Fruit fly (Drosophila melanogaster) whole organism, embryonic: Measurements from ENCODE around the gene CG11562.
A peak's percentile ranks its signal among the peaks of the same experiment; 100 is the strongest.

ENCODE experiments used
- Bdp1 ChIP-seq: fragments of 200-800 bp; sonication (Bioruptor generic); optimal IDR thresholded peaks from 3 replicates; lab custom pipeline; 2016; ENCODE audit warnings: missing biosample characterization, missing genetic modification characterization
- Blimp-1 ChIP-seq: fragments of 200-800 bp; sonication (Bioruptor generic); optimal IDR thresholded peaks from 3 replicates; lab custom pipeline; 2018; ENCODE audit warnings: missing biosample characterization, missing genetic modification characterization, mild to moderate bottlenecking, moderate library complexity, missing genetic modification reagents
- C15 ChIP-seq: fragments of 200-800 bp; sonication (Bioruptor generic); IDR thresholded peaks from 3 replicates; pipeline ENCODE4 v1.3.6; 2022; ENCODE audit warnings: missing biosample characterization, missing genetic modification characterization
- CG12391 ChIP-seq: fragments of 200-800 bp; sonication (Bioruptor generic); optimal IDR thresholded peaks from 3 replicates; lab custom pipeline; 2018; ENCODE audit warnings: missing biosample characterization, mild to moderate bottlenecking, missing genetic modification characterization, moderate library complexity
- CG12769 ChIP-seq: fragments of 200-800 bp; sonication (Bioruptor generic); optimal IDR thresholded peaks from 2 replicates; lab custom pipeline; 2019; ENCODE audit warnings: missing biosample characterization, mild to moderate bottlenecking, missing genetic modification characterization, moderate library complexity
- CG13296 ChIP-seq: fragments of 200-800 bp; sonication (Bioruptor generic); optimal IDR thresholded peaks from 3 replicates; lab custom pipeline; 2018; ENCODE audit warnings: missing biosample characterization, mild to moderate bottlenecking, missing genetic modification characterization
- CG13424 ChIP-seq: fragments of 200-800 bp; sonication (Bioruptor generic); optimal IDR thresholded peaks from 2 replicates; lab custom pipeline; 2019; ENCODE audit warnings: missing biosample characterization, mild to moderate bottlenecking, missing genetic modification characterization, moderate library complexity
- CG14441 ChIP-seq: fragments of 200-800 bp; sonication (Bioruptor generic); IDR thresholded peaks from 2 replicates; pipeline ENCODE4 v1.3.6; 2022; ENCODE audit warnings: missing biosample characterization, missing genetic modification characterization
- CG15073 ChIP-seq: fragments of 200-800 bp; sonication (Bioruptor generic); optimal IDR thresholded peaks from 2 replicates; lab custom pipeline; 2016; ENCODE audit warnings: missing biosample characterization, missing genetic modification characterization
- CG1603 ChIP-seq: fragments of 200-800 bp; sonication (Bioruptor generic); optimal IDR thresholded peaks from 2 replicates; lab custom pipeline; 2019; ENCODE audit warnings: missing biosample characterization, mild to moderate bottlenecking, missing genetic modification characterization, moderate library complexity
- CG1647 ChIP-seq: fragments of 200-800 bp; sonication (Bioruptor generic); optimal IDR thresholded peaks from 3 replicates; lab custom pipeline; 2016; ENCODE audit warnings: missing biosample characterization, missing genetic modification characterization
- CG17802 ChIP-seq: fragments of 200-800 bp; sonication (Bioruptor generic); optimal IDR thresholded peaks from 2 replicates; lab custom pipeline; 2018; ENCODE audit warnings: missing biosample characterization, mild to moderate bottlenecking, missing genetic modification characterization, moderate library complexity
- CG18011 ChIP-seq: fragments of 200-800 bp; sonication (Bioruptor generic); optimal IDR thresholded peaks from 2 replicates; lab custom pipeline; 2017; ENCODE audit warnings: missing biosample characterization, missing genetic modification characterization, mild to moderate bottlenecking, moderate library complexity, missing genotype
- CG3847 ChIP-seq: fragments of 200-800 bp; sonication (Bioruptor generic); IDR thresholded peaks from 2 replicates; pipeline ENCODE4 v1.3.6; 2022; ENCODE audit warnings: missing biosample characterization, missing genetic modification characterization
- CG4360 ChIP-seq: fragments of 200-800 bp; sonication (Bioruptor generic); IDR thresholded peaks from 2 replicates; pipeline ENCODE4 v1.3.6; 2022; ENCODE audit warnings: missing biosample characterization, missing genetic modification characterization
- CG7372 ChIP-seq: fragments of 200-800 bp; sonication (Bioruptor generic); IDR thresholded peaks from 2 replicates; pipeline ENCODE4 v1.3.6; 2022; ENCODE audit warnings: missing biosample characterization, missing genetic modification characterization
- CG7963 ChIP-seq: fragments of 200-800 bp; sonication (Bioruptor generic); IDR thresholded peaks from 3 replicates; pipeline ENCODE4 v1.3.6; 2022; ENCODE audit warnings: missing biosample characterization, missing genetic modification characterization; ENCODE audit not compliant: partially characterized antibody
- CG8359 ChIP-seq: fragments of 200-800 bp; sonication (Bioruptor generic); optimal IDR thresholded peaks from 2 replicates; lab custom pipeline; 2017; ENCODE audit warnings: missing biosample characterization, mild to moderate bottlenecking, missing genetic modification characterization, borderline replicate concordance
- CG9215 ChIP-seq: fragments of 200-800 bp; sonication (Bioruptor generic); IDR thresholded peaks from 2 replicates; pipeline ENCODE4 v1.3.6; 2022; ENCODE audit warnings: missing biosample characterization, missing genetic modification characterization
- CG9727 ChIP-seq: fragments of 200-800 bp; sonication (Bioruptor generic); optimal IDR thresholded peaks from 3 replicates; lab custom pipeline; 2017; ENCODE audit warnings: missing biosample characterization, mild to moderate bottlenecking, missing genetic modification characterization
- D19A ChIP-seq: fragments of 200-800 bp; optimal IDR thresholded peaks from 3 replicates; lab custom pipeline; 2019; ENCODE audit warnings: missing biosample characterization, mild to moderate bottlenecking, missing genetic modification characterization, moderate library complexity
- Dbx ChIP-seq: fragments of 200-800 bp; sonication (Bioruptor generic); IDR thresholded peaks from 3 replicates; pipeline ENCODE4 v1.3.6; 2022; ENCODE audit warnings: missing biosample characterization, missing genetic modification characterization
- Dfd ChIP-seq, 2 experiments: fragments of >200 bp; optimal IDR thresholded peaks; 2 replicates each; lab custom pipeline; 2017; ENCODE audit warnings: missing biosample characterization in 2 of 2, missing genetic modification characterization in 2 of 2
- Elba2 ChIP-seq: fragments of 200-800 bp; sonication (Bioruptor generic); optimal IDR thresholded peaks from 3 replicates; lab custom pipeline; 2016; ENCODE audit warnings: missing biosample characterization, missing genetic modification characterization
- HLH4C ChIP-seq: fragments of 200-800 bp; sonication (Bioruptor generic); IDR thresholded peaks from 3 replicates; pipeline ENCODE4 v1.3.6; 2022; ENCODE audit warnings: missing biosample characterization, missing genetic modification characterization; ENCODE audit not compliant: partially characterized antibody
- HmgD ChIP-seq: fragments of 200-800 bp; sonication (Bioruptor generic); optimal IDR thresholded peaks from 3 replicates; lab custom pipeline; 2016; ENCODE audit warnings: missing biosample characterization, missing genetic modification characterization
- Hr51 ChIP-seq, 2 experiments: fragments of 200-800 bp; sonication (Bioruptor generic); optimal IDR thresholded peaks; 2 replicates in 1 of 2; 3 replicates in 1 of 2; lab custom pipeline; 2016 to 2018; ENCODE audit warnings: missing biosample characterization in 2 of 2, missing genetic modification characterization in 2 of 2, mild to moderate bottlenecking in 1 of 2, moderate library complexity in 1 of 2
- Hsf ChIP-seq: fragments of 200-800 bp; sonication (Bioruptor generic); optimal IDR thresholded peaks from 3 replicates; lab custom pipeline; 2016; ENCODE audit warnings: missing biosample characterization, missing genetic modification characterization
- Mes4 ChIP-seq: fragments of 200-800 bp; sonication (Bioruptor generic); optimal IDR thresholded peaks from 2 replicates; lab custom pipeline; 2016; ENCODE audit warnings: missing biosample characterization, missing genetic modification characterization
- Nf-YA ChIP-seq: fragments of 200-800 bp; sonication (Bioruptor generic); IDR thresholded peaks from 2 replicates; pipeline ENCODE4 v1.3.6; 2022; ENCODE audit warnings: missing biosample characterization, missing genetic modification characterization
- Nf-YB ChIP-seq: fragments of 200-800 bp; sonication (Bioruptor generic); optimal IDR thresholded peaks from 3 replicates; lab custom pipeline; 2019; ENCODE audit warnings: missing biosample characterization, mild to moderate bottlenecking, missing genetic modification characterization, moderate library complexity
- Sox100B ChIP-seq: fragments of 200-800 bp; sonication (Bioruptor generic); optimal IDR thresholded peaks from 3 replicates; lab custom pipeline; 2018; ENCODE audit warnings: missing biosample characterization, mild to moderate bottlenecking, missing genetic modification characterization
- abd-A ChIP-seq: fragments of 200-800 bp; sonication (Bioruptor generic); optimal IDR thresholded peaks from 3 replicates; lab custom pipeline; 2019; ENCODE audit warnings: missing biosample characterization, mild to moderate bottlenecking, missing genetic modification characterization, moderate library complexity
- br ChIP-seq: fragments of >200 bp; optimal IDR thresholded peaks from 2 replicates; lab custom pipeline; 2017
- fru ChIP-seq: fragments of >200 bp; optimal IDR thresholded peaks from 2 replicates; lab custom pipeline; 2017
- fu2 ChIP-seq: fragments of 200-800 bp; sonication (Bioruptor generic); optimal IDR thresholded peaks from 2 replicates; lab custom pipeline; 2016; ENCODE audit warnings: missing biosample characterization, missing genetic modification characterization
- gcm ChIP-seq: fragments of 200-800 bp; sonication (Bioruptor generic); optimal IDR thresholded peaks from 2 replicates; lab custom pipeline; 2019; ENCODE audit warnings: missing biosample characterization, mild to moderate bottlenecking, missing genetic modification characterization, moderate library complexity
- gt ChIP-seq: fragments of 200-800 bp; sonication (Bioruptor generic); IDR thresholded peaks from 2 replicates; pipeline ENCODE4 v1.3.6; 2022; ENCODE audit warnings: missing biosample characterization, missing genetic modification characterization
- hth ChIP-seq: fragments of >200 bp; optimal IDR thresholded peaks from 2 replicates; lab custom pipeline; 2017; ENCODE audit warnings: inconsistent platforms
- lab ChIP-seq: fragments of 200-800 bp; sonication (Bioruptor generic); optimal IDR thresholded peaks from 3 replicates; lab custom pipeline; 2017; ENCODE audit warnings: missing biosample characterization, missing genetic modification characterization, mild to moderate bottlenecking, moderate library complexity, missing genetic modification reagents
- nau ChIP-seq: fragments of 200-800 bp; sonication (Bioruptor generic); optimal IDR thresholded peaks from 3 replicates; lab custom pipeline; 2017; ENCODE audit warnings: missing biosample characterization, mild to moderate bottlenecking, missing genetic modification characterization, missing genetic modification reagents
- nerfin-2 ChIP-seq: fragments of 200-800 bp; sonication (Bioruptor generic); IDR thresholded peaks from 2 replicates; pipeline ENCODE4 v1.3.6; 2022; ENCODE audit warnings: missing biosample characterization, missing genetic modification characterization; ENCODE audit not compliant: partially characterized antibody
- phol ChIP-seq: fragments of 200-800 bp; sonication (Bioruptor generic); optimal IDR thresholded peaks from 3 replicates; lab custom pipeline; 2018; ENCODE audit warnings: missing biosample characterization, mild to moderate bottlenecking, missing genetic modification characterization, moderate library complexity
- pum ChIP-seq: fragments of 200-800 bp; sonication (Bioruptor generic); optimal IDR thresholded peaks from 2 replicates; lab custom pipeline; 2016; ENCODE audit warnings: missing biosample characterization, missing genetic modification characterization
- ssp ChIP-seq: fragments of 200-800 bp; sonication (Bioruptor generic); IDR thresholded peaks from 2 replicates; pipeline ENCODE4 v1.3.6; 2022; ENCODE audit warnings: missing biosample characterization, missing genetic modification characterization
- tll ChIP-seq, 2 experiments: fragments of 200-800 bp in 1 of 2; fragments of >200 bp in 1 of 2; sonication (Bioruptor generic) in 1 of 2; optimal IDR thresholded peaks; 2 replicates each; lab custom pipeline; 2017 to 2019; ENCODE audit warnings: missing biosample characterization in 2 of 2, missing genetic modification characterization in 2 of 2, mild to moderate bottlenecking in 1 of 2, moderate library complexity in 1 of 2
- tna ChIP-seq: fragments of 200-800 bp; sonication (Bioruptor generic); IDR thresholded peaks from 2 replicates; pipeline ENCODE4 v1.3.6; 2022; ENCODE audit warnings: missing biosample characterization, missing genetic modification characterization; ENCODE audit not compliant: partially characterized antibody
- unpg ChIP-seq: fragments of 200-800 bp; sonication (Bioruptor generic); optimal IDR thresholded peaks from 3 replicates; lab custom pipeline; 2018; ENCODE audit warnings: missing biosample characterization, mild to moderate bottlenecking, missing genetic modification characterization, moderate library complexity
- vvl ChIP-seq: fragments of 200-800 bp; sonication (Bioruptor generic); IDR thresholded peaks from 2 replicates; pipeline ENCODE4 v1.3.6; 2022; ENCODE audit warnings: missing biosample characterization, missing genetic modification characterization

Gene CG11562

DNA sequence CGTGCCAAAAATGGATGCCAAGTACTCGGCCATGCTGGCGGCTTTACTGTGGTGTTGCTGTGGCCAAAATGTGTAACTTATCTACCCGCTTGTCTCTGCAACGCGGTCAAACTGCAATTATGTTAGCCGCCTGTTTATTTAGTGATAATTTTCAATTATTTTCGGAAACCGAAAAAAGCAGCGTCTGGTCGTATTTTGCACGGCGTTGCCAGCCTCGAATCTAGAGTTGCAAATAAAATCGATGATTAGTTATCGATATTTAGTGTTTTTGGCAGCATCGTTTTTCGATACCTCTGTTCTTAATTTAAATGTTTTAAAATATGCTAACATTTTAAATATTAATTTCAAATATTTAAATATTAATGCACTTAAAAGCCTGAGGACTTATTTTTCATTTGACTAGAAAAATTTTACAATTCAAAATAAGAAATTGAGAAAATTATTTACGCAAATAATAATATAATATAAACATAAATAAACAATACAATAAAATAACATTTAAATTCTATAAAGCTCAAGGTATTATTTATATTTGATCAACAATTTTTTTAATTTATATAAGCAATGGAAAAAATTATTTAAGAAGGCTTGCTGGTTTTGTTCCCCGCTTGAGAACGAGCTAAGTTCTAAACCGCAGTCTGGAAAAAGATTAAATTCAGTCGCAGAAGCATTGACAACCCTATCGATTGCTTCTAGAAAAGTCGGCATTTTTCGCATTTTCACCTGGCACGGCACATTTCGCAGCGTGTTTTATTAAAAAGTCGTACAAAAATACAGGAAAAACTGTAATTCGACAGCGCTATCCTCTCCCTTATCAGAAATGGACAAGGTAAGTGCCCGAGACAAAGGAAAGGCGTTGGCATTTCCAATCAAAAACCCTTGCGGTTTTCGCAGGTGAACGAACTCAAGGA lies 2.5 kb downstream of the CG11562 start, which contains the start of the genes U2af38 and Stip1 (continued):
- TF ChIP-seq CG13424, result peak; percentile 15
- TF ChIP-seq CG9215, result peak; percentile 91
- TF ChIP-seq Sox100B (GFP tag; lab: Kevin White, UChicago), result peak; percentile 24
- no peak for TF ChIP-seq Mes4 (GFP tag; lab: Kevin White, UChicago)
- no peak; the same call in 2 of the 3 replicates for TF ChIP-seq CG7963 (GFP tag; lab: Robert Waterston, UW)
- peak; percentile 55 for TF ChIP-seq CG3847
- TF ChIP-seq CG1647 (GFP tag; lab: Kevin White, UChicago), result no peak
- peak in 1 of 2 experiments; percentile 3 for TF ChIP-seq Hr51 (GFP tag; optimal IDR thresholded peaks at IDR 0.05; lab: Kevin White, UChicago)
- no peak for TF ChIP-seq CG17802 (tag; lab: Kevin White, UChicago)
- TF ChIP-seq nau (GFP tag; lab: Kevin White, UChicago), result no peak
- no peak for TF ChIP-seq C15 (GFP tag; lab: Robert Waterston, UW)
- TF ChIP-seq Nf-YB, result no peak
- peak; percentile 51 for TF ChIP-seq Hsf (GFP tag; lab: Kevin White, UChicago)
- no peak for TF ChIP-seq fru
- no peak for TF ChIP-seq Blimp-1
- peak; percentile 42; the same call in 1 of the 2 replicates for TF ChIP-seq vvl (GFP tag; lab: Robert Waterston, UW)
- no peak for TF ChIP-seq tll (GFP tag; optimal IDR thresholded peaks at IDR 0.05; lab: Kevin White, UChicago)
- TF ChIP-seq CG12769 (tag; lab: Kevin White, UChicago), result no peak
- no peak for TF ChIP-seq HmgD (GFP tag; lab: Kevin White, UChicago)
- TF ChIP-seq ssp, result 0 out of 2 replicates have a peak, but pooled peaks have one; percentile 12
- TF ChIP-seq gcm, result no peak
- TF ChIP-seq br, result no peak
- no peak for TF ChIP-seq CG8359
- TF ChIP-seq Elba2 (GFP tag; lab: Kevin White, UChicago), result no peak
- TF ChIP-seq tna (GFP tag; lab: Robert Waterston, UW), result no peak
- TF ChIP-seq CG4360 (GFP tag; lab: Robert Waterston, UW), result no peak
- no peak for TF ChIP-seq CG15073 (GFP tag; lab: Kevin White, UChicago)
- no peak for TF ChIP-seq Nf-YA
- no peak for TF ChIP-seq hth
- no peak for TF ChIP-seq CG14441 (GFP tag; lab: Robert Waterston, UW)
- TF ChIP-seq Bdp1 (GFP tag; lab: Kevin White, UChicago), result no peak
- TF ChIP-seq fu2 (GFP tag; lab: Kevin White, UChicago), result no peak
- no peak for TF ChIP-seq CG7372 (GFP tag; lab: Robert Waterston, UW)
- TF ChIP-seq HLH4C (GFP tag; lab: Robert Waterston, UW), result peak; percentile 69
- TF ChIP-seq abd-A (tag; lab: Kevin White, UChicago), result no peak
- peak; percentile 50 for TF ChIP-seq phol
- peak; percentile 49 for TF ChIP-seq CG1603 (tag; lab: Kevin White, UChicago)
- TF ChIP-seq Dbx (GFP tag; lab: Robert Waterston, UW), result no peak
- TF ChIP-seq gt, result no peak
- peak; percentile 15 for TF ChIP-seq D19A (tag; lab: Kevin White, UChicago)
- no peak for TF ChIP-seq unpg (GFP tag; lab: Kevin White, UChicago)
- TF ChIP-seq CG18011, result no peak
- TF ChIP-seq CG9727 (GFP tag; lab: Kevin White, UChicago), result no peak
- no peak for TF ChIP-seq pum
- TF ChIP-seq CG13296 (GFP tag; lab: Kevin White, UChicago), result peak; percentile 30
- TF ChIP-seq CG12391 (tag; lab: Kevin White, UChicago), result peak; percentile 64
- peak; percentile 43; the same call in 1 of the 2 replicates for TF ChIP-seq nerfin-2 (GFP tag; lab: Robert Waterston, UW)
- no peak for TF ChIP-seq lab
- TF ChIP-seq Dfd (GFP tag; optimal IDR thresholded peaks at IDR 0.05; lab: Kevin White, UChicago), result no peak
